Worm (Caenorhabditis elegans) whole organism, midembryonic: ENCODE results near the gene F28H6.7.

ENCODE experiments used
- T22C8.4 ChIP-seq: fragments of 200-800 bp; sonication (Bioruptor generic); IDR thresholded peaks from 2 replicates; pipeline ENCODE4 v1.3.6; 2022; ENCODE audit warnings: missing genetic modification characterization, missing compliant biosample characterization
- cog-1 ChIP-seq: sonication (generic microtip); optimal IDR thresholded peaks from 2 replicates; lab custom pipeline; 2016; ENCODE audit warnings: missing genetic modification characterization, missing compliant biosample characterization
- flt-1 ChIP-seq: fragments of 200-800 bp; sonication (Bioruptor generic); IDR thresholded peaks from 2 replicates; pipeline ENCODE4 v1.3.6; 2022; ENCODE audit warnings: missing genetic modification characterization, missing compliant biosample characterization
- klf-2 ChIP-seq: fragments of 200-800 bp; sonication (Bioruptor generic); conservative IDR thresholded peaks from 2 replicates; pipeline ENCODE4 v1.3.6; 2022; ENCODE audit warnings: missing genetic modification reagents, missing genetic modification characterization, missing compliant biosample characterization
- med-1 ChIP-seq: sonication (generic microtip); optimal IDR thresholded peaks from 2 replicates; lab custom pipeline; 2017; ENCODE audit warnings: missing genetic modification characterization, mild to moderate bottlenecking, missing compliant biosample characterization, antibody characterized with exemption, missing genetic modification reagents; ENCODE audit not compliant: insufficient read depth
- ref-1 ChIP-seq: fragments of 200-800 bp; sonication (Bioruptor generic); conservative IDR thresholded peaks from 2 replicates; pipeline ENCODE4 v1.3.6; 2022; ENCODE audit warnings: missing genetic modification reagents, missing genetic modification characterization, missing compliant biosample characterization
- ztf-29 ChIP-seq: fragments of 200-800 bp; sonication (Bioruptor generic); IDR thresholded peaks from 2 replicates; pipeline ENCODE4 v1.3.6; 2022; ENCODE audit warnings: missing genetic modification reagents, missing genetic modification characterization, missing compliant biosample characterization

ce11 chrX:14131476-14131875 is 15.6 kb downstream of the F28H6.7 start:
- TF ChIP-seq flt-1, result no peak
- no peak for TF ChIP-seq T22C8.4 (GFP tag; lab: Robert Waterston, UW)
- no peak for TF ChIP-seq ztf-29 (GFP tag; lab: Robert Waterston, UW)
- no peak for TF ChIP-seq cog-1
- TF ChIP-seq klf-2 (GFP tag; lab: Robert Waterston, UW), result no peak
- TF ChIP-seq ref-1 (GFP tag; lab: Robert Waterston, UW), result no peak
- TF ChIP-seq med-1, result no peak
